Worm (Caenorhabditis elegans) whole organism, mixed stage, embryonic: ENCODE measurements around the gene pals-34.

Source experiments
- M03D4.4 ChIP-seq: sonication (generic microtip); optimal IDR thresholded peaks from 2 replicates; lab custom pipeline; 2017; ENCODE audit warnings: mild to moderate bottlenecking, missing genetic modification characterization, missing compliant biosample characterization
- drap-1 ChIP-seq: fragments of 200-800 bp; sonication (Bioruptor generic); optimal IDR thresholded peaks from 3 replicates; lab custom pipeline; 2018; ENCODE audit warnings: mild to moderate bottlenecking, missing genetic modification characterization, missing compliant biosample characterization
- elt-1 ChIP-seq: sonication (generic microtip); optimal IDR thresholded peaks from 2 replicates; lab custom pipeline; 2017; ENCODE audit warnings: missing genetic modification characterization, mild to moderate bottlenecking, missing compliant biosample characterization, antibody characterized with exemption, moderate library complexity, borderline replicate concordance; ENCODE audit not compliant: insufficient read depth
- elt-3 ChIP-seq: fragments of 150-350 bp; optimal IDR thresholded peaks from 2 replicates; lab custom pipeline; 2014; ENCODE audit warnings: missing biosample characterization, missing genetic modification characterization
- lin-13 ChIP-seq: fragments of 150-350 bp; optimal IDR thresholded peaks from 2 replicates; lab custom pipeline; 2014; ENCODE audit warnings: missing biosample characterization, missing genetic modification characterization
- nhr-12 ChIP-seq: fragments of 150-350 bp; optimal IDR thresholded peaks from 2 replicates; lab custom pipeline; 2014; ENCODE audit warnings: missing biosample characterization, missing genetic modification characterization
- nhr-2 ChIP-seq: fragments of 150-350 bp; optimal IDR thresholded peaks from 2 replicates; lab custom pipeline; 2014; ENCODE audit warnings: missing biosample characterization, missing genetic modification characterization
- nhr-237 ChIP-seq: fragments of 150-350 bp; optimal IDR thresholded peaks from 2 replicates; lab custom pipeline; 2014; ENCODE audit warnings: missing biosample characterization, missing genetic modification characterization
- nhr-76 ChIP-seq: sonication (generic microtip); optimal IDR thresholded peaks from 2 replicates; lab custom pipeline; 2017; ENCODE audit warnings: missing biosample characterization, missing genetic modification characterization
- pha-4 ChIP-seq: fragments of 150-350 bp; optimal IDR thresholded peaks from 2 replicates; lab custom pipeline; 2018; ENCODE audit warnings: missing biosample characterization, missing genetic modification reagents, missing genetic modification characterization
- sem-2 ChIP-seq: fragments of 200-800 bp; sonication (Bioruptor generic); optimal IDR thresholded peaks from 2 replicates; lab custom pipeline; 2018; ENCODE audit warnings: mild to moderate bottlenecking, missing genetic modification characterization, missing compliant biosample characterization
- snpc-4 ChIP-seq: fragments of 150-350 bp; optimal IDR thresholded peaks from 2 replicates; lab custom pipeline; 2014; ENCODE audit warnings: missing biosample characterization, missing genetic modification characterization
- unc-120 ChIP-seq: sonication (generic microtip); optimal IDR thresholded peaks from 2 replicates; lab custom pipeline; 2017; ENCODE audit warnings: missing genetic modification characterization, missing compliant biosample characterization; ENCODE audit not compliant: poor library complexity, severe bottlenecking
- unc-62 ChIP-seq: fragments of 150-350 bp; optimal IDR thresholded peaks from 2 replicates; lab custom pipeline; 2014; ENCODE audit warnings: missing biosample characterization, missing genetic modification reagents, missing genetic modification characterization

DNA sequence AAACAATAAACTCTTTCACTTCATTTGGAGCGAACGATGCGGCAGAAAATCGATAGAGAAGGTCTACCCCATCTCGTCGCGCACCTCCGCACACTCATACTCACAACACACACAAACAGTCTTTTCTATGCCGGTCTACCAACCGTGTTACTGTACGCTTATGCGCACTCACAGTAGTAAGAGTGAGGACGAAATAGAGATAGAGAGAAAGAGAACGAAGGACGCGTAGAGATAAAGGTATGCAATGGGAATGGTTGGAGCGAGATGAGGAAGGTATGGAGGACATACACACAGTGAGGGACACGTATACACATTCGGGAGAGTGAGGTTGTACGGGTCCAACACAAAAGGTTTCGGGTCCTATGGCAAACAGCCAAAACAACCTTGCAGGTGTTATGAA is 22.5 kb upstream of the pals-34 start:
- TF ChIP-seq unc-62 (GFP tag; lab: Kevin White, UChicago), result no peak
- no peak for TF ChIP-seq sem-2 (GFP tag; lab: Kevin White, UChicago)
- peak; percentile 55 for TF ChIP-seq drap-1 (GFP tag; lab: Kevin White, UChicago)
- peak; percentile 98 for TF ChIP-seq nhr-2 (tag; lab: Kevin White, UChicago)
- TF ChIP-seq snpc-4 (tag; lab: Kevin White, UChicago), result no peak
- TF ChIP-seq nhr-12, result no peak
- no peak for TF ChIP-seq M03D4.4 (tag; lab: Kevin White, UChicago)
- TF ChIP-seq pha-4, result no peak
- TF ChIP-seq elt-3 (tag; lab: Kevin White, UChicago), result no peak
- TF ChIP-seq nhr-237, result peak; percentile 9
- no peak for TF ChIP-seq nhr-76 (tag; lab: Kevin White, UChicago)
- no peak for TF ChIP-seq elt-1 (tag; lab: Kevin White, UChicago)
- no peak for TF ChIP-seq lin-13 (tag; lab: Kevin White, UChicago)
- TF ChIP-seq unc-120 (tag; lab: Kevin White, UChicago), result no peak
